Fruit fly (Drosophila melanogaster) whole organism, embryonic: ENCODE results near the gene CG11951.

ENCODE experiments used
- Abd-B ChIP-seq: fragments of 200-800 bp; sonication (Bioruptor generic); optimal IDR thresholded peaks from 2 replicates; lab custom pipeline; 2018; ENCODE audit warnings: missing biosample characterization, mild to moderate bottlenecking, missing genetic modification characterization, moderate library complexity
- Ada2b ChIP-seq: fragments of 200-800 bp; sonication (Bioruptor generic); IDR thresholded peaks from 2 replicates; pipeline ENCODE4 v1.3.6; 2022; ENCODE audit warnings: missing biosample characterization, missing genetic modification characterization
- Antp ChIP-seq: fragments of 200-800 bp; sonication (Bioruptor generic); optimal IDR thresholded peaks from 3 replicates; lab custom pipeline; 2016; ENCODE audit warnings: missing biosample characterization, missing genetic modification characterization
- Bdp1 ChIP-seq: fragments of 200-800 bp; sonication (Bioruptor generic); optimal IDR thresholded peaks from 3 replicates; lab custom pipeline; 2016; ENCODE audit warnings: missing biosample characterization, missing genetic modification characterization
- CG10267 ChIP-seq: fragments of 200-800 bp; sonication (Bioruptor generic); optimal IDR thresholded peaks from 2 replicates; lab custom pipeline; 2018; ENCODE audit warnings: missing biosample characterization, mild to moderate bottlenecking, missing genetic modification characterization, moderate library complexity
- CG10366 ChIP-seq: fragments of 200-800 bp; sonication (Bioruptor generic); IDR thresholded peaks from 2 replicates; pipeline ENCODE4 v1.3.6; 2022; ENCODE audit warnings: missing biosample characterization, missing genetic modification characterization
- CG11093 ChIP-seq: fragments of 200-800 bp; sonication (Bioruptor generic); IDR thresholded peaks from 3 replicates; pipeline ENCODE4 v1.3.6; 2022; ENCODE audit warnings: missing biosample characterization, missing genetic modification characterization
- CG12769 ChIP-seq: fragments of 200-800 bp; sonication (Bioruptor generic); optimal IDR thresholded peaks from 2 replicates; lab custom pipeline; 2019; ENCODE audit warnings: missing biosample characterization, mild to moderate bottlenecking, missing genetic modification characterization, moderate library complexity
- CG12942 ChIP-seq: fragments of 200-800 bp; sonication (Bioruptor generic); optimal IDR thresholded peaks from 3 replicates; lab custom pipeline; 2016; ENCODE audit warnings: missing biosample characterization, missing genetic modification characterization
- CG14050 ChIP-seq: fragments of 200-800 bp; sonication (Bioruptor generic); IDR thresholded peaks from 3 replicates; pipeline ENCODE4 v1.3.6; 2022; ENCODE audit warnings: missing biosample characterization, missing genetic modification characterization
- CG14667 ChIP-seq: fragments of 200-800 bp; sonication (Bioruptor generic); IDR thresholded peaks from 2 replicates; pipeline ENCODE4 v1.3.6; 2022; ENCODE audit warnings: missing biosample characterization, missing genetic modification characterization
- CG14965 ChIP-seq: fragments of 200-800 bp; sonication (Bioruptor generic); optimal IDR thresholded peaks from 2 replicates; lab custom pipeline; 2016; ENCODE audit warnings: missing biosample characterization, missing genetic modification characterization, borderline replicate concordance
- CG1647 ChIP-seq: fragments of 200-800 bp; sonication (Bioruptor generic); optimal IDR thresholded peaks from 3 replicates; lab custom pipeline; 2016; ENCODE audit warnings: missing biosample characterization, missing genetic modification characterization
- CG17359 ChIP-seq: fragments of 200-800 bp; sonication (Bioruptor generic); optimal IDR thresholded peaks from 3 replicates; lab custom pipeline; 2018; ENCODE audit warnings: missing biosample characterization, mild to moderate bottlenecking, missing genetic modification characterization, moderate library complexity
- CG1792 ChIP-seq: fragments of 200-800 bp; sonication (Bioruptor generic); optimal IDR thresholded peaks from 2 replicates; lab custom pipeline; 2016; ENCODE audit warnings: missing biosample characterization, missing genetic modification characterization
- CG18619 ChIP-seq: fragments of 200-800 bp; sonication (Bioruptor generic); optimal IDR thresholded peaks from 3 replicates; lab custom pipeline; 2017; ENCODE audit warnings: missing biosample characterization, mild to moderate bottlenecking, missing genetic modification characterization
- CG18764 ChIP-seq: fragments of 200-800 bp; sonication (Bioruptor generic); optimal IDR thresholded peaks from 3 replicates; lab custom pipeline; 2016; ENCODE audit warnings: missing biosample characterization, missing genetic modification characterization
- CG31224 ChIP-seq: fragments of 200-800 bp; sonication (Bioruptor generic); IDR thresholded peaks from 2 replicates; pipeline ENCODE4 v1.3.6; 2022; ENCODE audit warnings: missing biosample characterization, missing genetic modification characterization
- CG6175 ChIP-seq: fragments of 200-800 bp; sonication (Bioruptor generic); IDR thresholded peaks from 3 replicates; pipeline ENCODE4 v1.3.6; 2022; ENCODE audit warnings: missing biosample characterization, missing genetic modification characterization
- CG6272 ChIP-seq: fragments of 200-800 bp; sonication (Bioruptor generic); IDR thresholded peaks from 2 replicates; pipeline ENCODE4 v1.3.6; 2022; ENCODE audit warnings: missing biosample characterization, missing genetic modification characterization
- CG6689 ChIP-seq: fragments of 200-800 bp; sonication (Bioruptor generic); IDR thresholded peaks from 2 replicates; pipeline ENCODE4 v1.3.6; 2022; ENCODE audit warnings: missing biosample characterization, missing genetic modification characterization
- Chrac-16 ChIP-seq: fragments of 200-800 bp; sonication (Bioruptor generic); optimal IDR thresholded peaks from 3 replicates; lab custom pipeline; 2016; ENCODE audit warnings: missing biosample characterization, missing genetic modification characterization
- CkIIα-i1 ChIP-seq: fragments of 200-800 bp; sonication (Bioruptor generic); IDR thresholded peaks from 2 replicates; pipeline ENCODE4 v1.3.6; 2022; ENCODE audit warnings: missing biosample characterization, missing genetic modification characterization
- D19A ChIP-seq: fragments of 200-800 bp; optimal IDR thresholded peaks from 3 replicates; lab custom pipeline; 2019; ENCODE audit warnings: missing biosample characterization, mild to moderate bottlenecking, missing genetic modification characterization, moderate library complexity
- D19B ChIP-seq: fragments of 200-800 bp; sonication (Bioruptor generic); optimal IDR thresholded peaks from 2 replicates; lab custom pipeline; 2017; ENCODE audit warnings: missing biosample characterization, mild to moderate bottlenecking, missing genetic modification characterization
- Doc2 ChIP-seq: fragments of 200-800 bp; sonication (Bioruptor generic); IDR thresholded peaks from 2 replicates; pipeline ENCODE4 v1.3.6; 2022; ENCODE audit warnings: missing biosample characterization, missing genetic modification characterization
- Ets65A ChIP-seq: fragments of 200-800 bp; sonication (Bioruptor generic); peaks from one replicate; lab custom pipeline; 2016; ENCODE audit warnings: missing biosample characterization, missing genetic modification characterization
- HLH3B ChIP-seq: fragments of 200-800 bp; sonication (Bioruptor generic); IDR thresholded peaks from 2 replicates; pipeline ENCODE4 v1.3.6; 2022; ENCODE audit warnings: missing biosample characterization, missing genetic modification characterization
- Hr3 ChIP-seq: fragments of 200-800 bp; sonication (Bioruptor generic); optimal IDR thresholded peaks from 3 replicates; lab custom pipeline; 2016; ENCODE audit warnings: missing biosample characterization, missing genetic modification characterization
- Hr51 ChIP-seq, 2 experiments: fragments of 200-800 bp; sonication (Bioruptor generic); optimal IDR thresholded peaks; 2 replicates in 1 of 2; 3 replicates in 1 of 2; lab custom pipeline; 2016 to 2018; ENCODE audit warnings: missing biosample characterization in 2 of 2, missing genetic modification characterization in 2 of 2, mild to moderate bottlenecking in 1 of 2, moderate library complexity in 1 of 2
- Lpt ChIP-seq: fragments of >200 bp; optimal IDR thresholded peaks from 2 replicates; lab custom pipeline; 2018; ENCODE audit warnings: missing biosample characterization, missing genetic modification characterization
- MTF-1 ChIP-seq: fragments of 200-800 bp; sonication (Bioruptor generic); optimal IDR thresholded peaks from 2 replicates; lab custom pipeline; 2018; ENCODE audit warnings: missing biosample characterization, mild to moderate bottlenecking, missing genetic modification characterization, borderline replicate concordance
- Nf-YB ChIP-seq: fragments of 200-800 bp; sonication (Bioruptor generic); optimal IDR thresholded peaks from 3 replicates; lab custom pipeline; 2019; ENCODE audit warnings: missing biosample characterization, mild to moderate bottlenecking, missing genetic modification characterization, moderate library complexity
- Nf-YC ChIP-seq: fragments of 200-800 bp; optimal IDR thresholded peaks from 3 replicates; lab custom pipeline; 2019; ENCODE audit warnings: missing biosample characterization, mild to moderate bottlenecking, missing genetic modification characterization, moderate library complexity
- Six4 ChIP-seq: fragments of 200-800 bp; sonication (Bioruptor generic); optimal IDR thresholded peaks from 2 replicates; lab custom pipeline; 2016; ENCODE audit warnings: missing biosample characterization, missing genetic modification characterization
- Sry-β ChIP-seq: fragments of 200-800 bp; sonication (Bioruptor generic); optimal IDR thresholded peaks from 2 replicates; lab custom pipeline; 2018; ENCODE audit warnings: missing biosample characterization, mild to moderate bottlenecking, missing genetic modification characterization, moderate library complexity
- ci ChIP-seq: fragments of 200-800 bp; sonication (Bioruptor generic); IDR thresholded peaks from 3 replicates; pipeline ENCODE4 v1.3.6; 2022; ENCODE audit warnings: missing biosample characterization, missing genetic modification characterization
- croc ChIP-seq: fragments of 200-800 bp; sonication (Bioruptor generic); conservative IDR thresholded peaks from 3 replicates; pipeline ENCODE4 v1.3.6; 2022; ENCODE audit warnings: missing biosample characterization, missing genetic modification characterization
- gcm2 ChIP-seq: fragments of 200-800 bp; sonication (Bioruptor generic); optimal IDR thresholded peaks from 2 replicates; lab custom pipeline; 2016; ENCODE audit warnings: missing biosample characterization, missing genetic modification characterization
- gt ChIP-seq: fragments of 200-800 bp; sonication (Bioruptor generic); IDR thresholded peaks from 2 replicates; pipeline ENCODE4 v1.3.6; 2022; ENCODE audit warnings: missing biosample characterization, missing genetic modification characterization
- her ChIP-seq: fragments of 200-800 bp; sonication (Bioruptor generic); optimal IDR thresholded peaks from 2 replicates; lab custom pipeline; 2016; ENCODE audit warnings: missing biosample characterization, missing genetic modification characterization
- inv ChIP-seq: fragments of 200-800 bp; sonication (Bioruptor generic); IDR thresholded peaks from 2 replicates; pipeline ENCODE4 v1.3.6; 2022; ENCODE audit warnings: missing biosample characterization, missing genetic modification characterization; ENCODE audit not compliant: partially characterized antibody
- onecut ChIP-seq: fragments of 200-800 bp; sonication (Bioruptor generic); IDR thresholded peaks from 2 replicates; pipeline ENCODE4 v1.3.6; 2022; ENCODE audit warnings: missing biosample characterization, missing genetic modification characterization
- pan ChIP-seq, 4 experiments: fragments of >200 bp in 3 of 4; fragments of 200-800 bp in 1 of 4; sonication (Bioruptor generic) in 1 of 4; optimal IDR thresholded peaks in 3 of 4; IDR thresholded peaks in 1 of 4; 2 replicates each; pipeline versions ENCODE4 v1.3.6 to Lab custom; 2017 to 2022; ENCODE audit warnings: missing biosample characterization in 2 of 4, missing genetic modification characterization in 2 of 4, mixed read lengths in 1 of 4
- pzg ChIP-seq: fragments of 200-800 bp; sonication (Bioruptor generic); optimal IDR thresholded peaks from 3 replicates; lab custom pipeline; 2018; ENCODE audit warnings: missing biosample characterization, mild to moderate bottlenecking, missing genetic modification characterization, moderate library complexity
- sens-2 ChIP-seq: fragments of 200-800 bp; sonication (Bioruptor generic); IDR thresholded peaks from 2 replicates; pipeline ENCODE4 v1.3.6; 2022; ENCODE audit warnings: missing biosample characterization, missing genetic modification characterization
- sob ChIP-seq: fragments of 200-800 bp; sonication (Bioruptor generic); IDR thresholded peaks from 2 replicates; pipeline ENCODE4 v1.3.6; 2022; ENCODE audit warnings: missing biosample characterization, missing genetic modification characterization
- tio ChIP-seq: fragments of 200-800 bp; sonication (Bioruptor generic); optimal IDR thresholded peaks from 2 replicates; lab custom pipeline; 2017; ENCODE audit warnings: missing biosample characterization, missing genetic modification characterization, inconsistent platforms
- trem ChIP-seq: fragments of 200-800 bp; optimal IDR thresholded peaks from 3 replicates; lab custom pipeline; 2019; ENCODE audit warnings: missing biosample characterization, mild to moderate bottlenecking, missing genetic modification characterization, moderate library complexity
- unpg ChIP-seq: fragments of 200-800 bp; sonication (Bioruptor generic); optimal IDR thresholded peaks from 3 replicates; lab custom pipeline; 2018; ENCODE audit warnings: missing biosample characterization, mild to moderate bottlenecking, missing genetic modification characterization, moderate library complexity
- usp ChIP-seq: fragments of >200 bp; optimal IDR thresholded peaks from 2 replicates; lab custom pipeline; 2017; ENCODE audit warnings: missing biosample characterization, missing genetic modification characterization
- zen2 ChIP-seq: fragments of 200-800 bp; sonication (Bioruptor generic); IDR thresholded peaks from 3 replicates; pipeline ENCODE4 v1.3.6; 2022; ENCODE audit warnings: missing biosample characterization, missing genetic modification characterization; ENCODE audit not compliant: partially characterized antibody

Gene CG11951

DNA sequence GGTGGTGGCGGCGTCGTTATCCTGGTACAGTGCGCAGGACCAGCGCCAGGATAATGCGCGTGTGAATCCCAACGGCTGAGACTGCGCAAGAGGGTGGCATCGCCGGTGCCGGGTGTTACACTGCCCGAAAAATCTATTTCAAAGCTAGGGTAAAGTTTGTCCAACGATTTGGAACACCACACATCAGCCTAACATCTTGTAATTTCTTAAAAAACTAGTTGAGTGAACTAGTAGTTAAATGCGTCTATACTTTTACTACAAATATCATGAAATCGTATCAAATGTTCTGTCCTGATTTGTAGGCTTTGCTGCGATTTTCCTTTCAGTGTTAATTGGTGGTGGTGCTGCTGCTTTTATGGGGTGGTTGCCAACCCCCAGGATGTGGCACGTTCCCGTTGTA, 26.6 kb upstream of the CG11951 start (continued):
- no peak for TF ChIP-seq CG12942
- no peak for TF ChIP-seq usp (GFP tag; lab: Kevin White, UChicago)
- TF ChIP-seq croc (GFP tag; lab: Robert Waterston, UW) = no peak; the same call in 2 of the 3 replicates
- no peak for TF ChIP-seq Bdp1 (GFP tag; lab: Kevin White, UChicago)
- TF ChIP-seq inv (GFP tag; lab: Robert Waterston, UW) = no peak
- TF ChIP-seq Nf-YC (tag; lab: Kevin White, UChicago) = no peak
- TF ChIP-seq Hr3 (GFP tag; lab: Kevin White, UChicago) = peak; percentile 24
- TF ChIP-seq Six4 (GFP tag; lab: Kevin White, UChicago) = no peak
- peak; percentile 36 for TF ChIP-seq trem (tag; lab: Kevin White, UChicago)
- TF ChIP-seq D19A (tag; lab: Kevin White, UChicago) = peak; percentile 52
- TF ChIP-seq CkIIα-i1 (GFP tag; lab: Robert Waterston, UW) = no peak
- no peak for TF ChIP-seq Sry-β (GFP tag; lab: Kevin White, UChicago)
- no peak for TF ChIP-seq CG6272 (GFP tag; lab: Robert Waterston, UW)
- no peak for TF ChIP-seq D19B (GFP tag; lab: Kevin White, UChicago)
- TF ChIP-seq Hr51 (GFP tag; optimal IDR thresholded peaks at IDR 0.05; lab: Kevin White, UChicago) = peak in 1 of 2 experiments; percentile 21
- TF ChIP-seq Ets65A = no peak
- TF ChIP-seq sob = no peak
- no peak for TF ChIP-seq Lpt (GFP tag; lab: Kevin White, UChicago)
- no peak for TF ChIP-seq Ada2b (GFP tag; lab: Robert Waterston, UW)
- TF ChIP-seq CG12769 (tag; lab: Kevin White, UChicago) = no peak
- TF ChIP-seq CG14050 = no peak
- no peak for TF ChIP-seq her (GFP tag; lab: Kevin White, UChicago)
- no peak for TF ChIP-seq Abd-B (GFP tag; lab: Kevin White, UChicago)
- no peak for TF ChIP-seq gt
- peak; percentile 21 for TF ChIP-seq Antp (GFP tag; lab: Kevin White, UChicago)
- no peak for TF ChIP-seq CG14965 (GFP tag; lab: Kevin White, UChicago)
- TF ChIP-seq sens-2 (GFP tag; lab: Robert Waterston, UW) = no peak
- TF ChIP-seq MTF-1 (GFP tag; lab: Kevin White, UChicago) = no peak
- no peak for TF ChIP-seq pzg (GFP tag; lab: Kevin White, UChicago)
- TF ChIP-seq CG18619 (GFP tag; lab: Kevin White, UChicago) = no peak
- 0 out of 3 replicates have a peak, but pooled peaks have one; percentile 48 for TF ChIP-seq ci
- TF ChIP-seq CG14667 = no peak
- TF ChIP-seq tio (GFP tag; lab: Kevin White, UChicago) = no peak
- TF ChIP-seq zen2 (GFP tag; lab: Robert Waterston, UW) = no peak
- no peak for TF ChIP-seq Nf-YB
- TF ChIP-seq gcm2 (GFP tag; lab: Kevin White, UChicago) = no peak
- TF ChIP-seq CG11093 (GFP tag; lab: Robert Waterston, UW) = no peak
- TF ChIP-seq Chrac-16 (GFP tag; lab: Kevin White, UChicago) = no peak
- no peak for TF ChIP-seq CG6175 (GFP tag; lab: Robert Waterston, UW)
- TF ChIP-seq CG1647 (GFP tag; lab: Kevin White, UChicago) = no peak
- TF ChIP-seq onecut (GFP tag; lab: Robert Waterston, UW) = 0 out of 2 replicates have a peak, but pooled peaks have one; percentile 9
- no peak for TF ChIP-seq CG31224
- TF ChIP-seq pan (optimal IDR thresholded peaks at IDR 0.05; lab: Kevin White, UChicago) = no peak
- TF ChIP-seq pan (GFP tag; optimal IDR thresholded peaks at IDR 0.05 in 1 of 2, IDR thresholded peaks at IDR 0.05 in 1 of 2) = no peak
- TF ChIP-seq Doc2 = no peak
- no peak for TF ChIP-seq CG1792 (GFP tag; lab: Kevin White, UChicago)
- TF ChIP-seq CG18764 (GFP tag; lab: Kevin White, UChicago) = no peak
- no peak for TF ChIP-seq CG10366 (GFP tag; lab: Robert Waterston, UW)
- TF ChIP-seq CG6689 (GFP tag; lab: Robert Waterston, UW) = peak; percentile 46
- TF ChIP-seq CG10267 (tag; lab: Kevin White, UChicago) = peak; percentile 47
- TF ChIP-seq HLH3B (GFP tag; lab: Robert Waterston, UW) = no peak
- TF ChIP-seq CG17359 (tag; lab: Kevin White, UChicago) = peak; percentile 7
- TF ChIP-seq unpg (GFP tag; lab: Kevin White, UChicago) = peak; percentile 42
